Worm (Caenorhabditis elegans): ENCODE results near the gene grd-5.

The grd-5 gene

DNA sequence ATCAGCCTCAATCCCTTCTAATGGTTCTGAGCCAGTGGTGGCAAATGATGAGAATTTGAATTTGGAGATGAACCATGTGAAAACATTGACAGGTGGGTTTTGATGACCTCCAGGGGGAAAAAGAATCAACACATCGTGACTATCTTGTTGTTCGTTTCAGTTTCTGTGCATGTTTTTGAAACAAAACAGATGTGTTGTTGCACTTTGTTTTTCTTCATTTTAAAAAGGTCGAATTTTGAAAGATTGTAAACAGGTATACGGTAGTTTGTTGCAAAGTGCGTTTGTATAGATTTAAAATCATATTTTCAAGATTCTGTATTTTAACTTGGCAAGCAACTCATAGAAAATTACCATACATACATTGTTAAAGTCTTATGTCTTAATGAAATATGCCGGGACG is 31.5 kb downstream of the grd-5 start:
- TF ChIP-seq ces-1 (GFP tag; optimal IDR thresholded peaks at IDR 0.05), result no peak
- TF ChIP-seq nhr-77 (tag; optimal IDR thresholded peaks at IDR 0.05), result no peak
- no peak for TF ChIP-seq alr-1 (tag; optimal IDR thresholded peaks at IDR 0.05; ENCODE audit: borderline replicate concordance)
- no peak for TF ChIP-seq nhr-71 (tag; optimal IDR thresholded peaks at IDR 0.05)
- no peak for TF ChIP-seq lin-39 (tag; optimal IDR thresholded peaks at IDR 0.05)
- TF ChIP-seq ama-1 (optimal IDR thresholded peaks at IDR 0.05), result no peak
- TF ChIP-seq mab-9 (GFP tag; IDR thresholded peaks at IDR 0.05), result no peak
- no peak for TF ChIP-seq unc-86 (tag; optimal IDR thresholded peaks at IDR 0.05)
- no peak for TF ChIP-seq irx-1 (tag; optimal IDR thresholded peaks at IDR 0.05)
- TF ChIP-seq unc-130 (tag; optimal IDR thresholded peaks at IDR 0.05), result no peak
- TF ChIP-seq nhr-84 (tag; optimal IDR thresholded peaks at IDR 0.05), result no peak
- TF ChIP-seq grh-1 (GFP tag; IDR thresholded peaks at IDR 0.05), result no peak
- no peak for TF ChIP-seq mep-1 (tag; optimal IDR thresholded peaks at IDR 0.05)
- no peak for TF ChIP-seq ets-5 (GFP tag; IDR thresholded peaks at IDR 0.05)
- TF ChIP-seq zip-4 (GFP tag; optimal IDR thresholded peaks at IDR 0.05), result no peak
- TF ChIP-seq unc-98 (GFP tag; IDR thresholded peaks at IDR 0.05), result no peak
- TF ChIP-seq lir-3 (tag; optimal IDR thresholded peaks at IDR 0.05; ENCODE audit: poor library complexity), result no peak
- no peak for TF ChIP-seq lin-14 (GFP tag; optimal IDR thresholded peaks at IDR 0.05)
- no peak for TF ChIP-seq egl-13 (tag; optimal IDR thresholded peaks at IDR 0.05)
- TF ChIP-seq zag-1 (tag; optimal IDR thresholded peaks at IDR 0.05), result no peak

DNA sequence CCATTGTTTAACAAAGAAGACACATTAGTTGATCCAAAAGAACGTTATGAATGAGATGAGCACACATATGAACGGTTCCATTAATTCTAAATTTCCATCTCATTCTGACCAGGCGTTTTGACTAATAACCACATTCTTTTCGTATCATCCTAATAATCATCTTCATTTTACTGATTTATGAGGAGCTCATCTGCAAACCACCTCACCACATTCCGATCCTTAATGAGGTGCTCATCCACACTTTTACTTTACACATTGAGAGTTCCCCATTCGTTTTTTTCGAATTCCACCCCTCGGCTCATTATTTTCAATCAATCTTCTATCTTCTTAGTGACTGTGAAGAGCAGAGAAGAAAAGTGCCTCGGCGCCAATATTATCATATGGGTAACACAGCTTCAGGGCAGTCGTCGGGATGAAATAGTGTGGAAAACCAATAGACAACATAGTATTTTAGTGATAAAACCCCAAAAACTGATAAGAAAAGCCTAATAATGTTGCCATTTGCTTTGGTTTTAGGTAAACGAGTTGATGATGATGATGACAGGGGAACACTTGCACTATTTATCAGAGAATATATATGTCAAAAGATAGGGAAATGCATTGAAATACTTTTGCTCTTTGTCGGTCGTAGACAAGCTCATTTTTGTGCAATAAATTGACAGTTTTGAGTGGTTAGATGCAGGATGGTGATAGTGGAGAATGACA is 32.3 kb downstream of the grd-5 start:
- peak; percentile 71 for TF ChIP-seq tlp-1 (tag; optimal IDR thresholded peaks at IDR 0.05)
- no peak for TF ChIP-seq sox-4 (tag; optimal IDR thresholded peaks at IDR 0.05)
- TF ChIP-seq efl-1 (optimal IDR thresholded peaks at IDR 0.05), result no peak
- TF ChIP-seq efl-1 (GFP tag; optimal IDR thresholded peaks at IDR 0.05 in 1 of 2), result peak in 1 of 2 experiments; percentile 72
- TF ChIP-seq mep-1 (tag; optimal IDR thresholded peaks at IDR 0.05), result no peak
- peak; percentile 17 for TF ChIP-seq nhr-20 (tag; optimal IDR thresholded peaks at IDR 0.05)
- no peak for TF ChIP-seq fos-1 (tag; optimal IDR thresholded peaks at IDR 0.05)
- peak; percentile 41 for TF ChIP-seq lin-14 (GFP tag; optimal IDR thresholded peaks at IDR 0.05)
- peak; percentile 98 for TF ChIP-seq elt-2 (tag; optimal IDR thresholded peaks at IDR 0.05)
- TF ChIP-seq unc-30 (tag; optimal IDR thresholded peaks at IDR 0.05), result no peak
- TF ChIP-seq lin-35 (GFP tag; optimal IDR thresholded peaks at IDR 0.05), result peak in 1 of 2 experiments; percentile 32
- TF ChIP-seq C04F5.9 (tag; optimal IDR thresholded peaks at IDR 0.05), result no peak
- peak; percentile 58 for TF ChIP-seq jun-1 (tag; optimal IDR thresholded peaks at IDR 0.05)

DNA sequence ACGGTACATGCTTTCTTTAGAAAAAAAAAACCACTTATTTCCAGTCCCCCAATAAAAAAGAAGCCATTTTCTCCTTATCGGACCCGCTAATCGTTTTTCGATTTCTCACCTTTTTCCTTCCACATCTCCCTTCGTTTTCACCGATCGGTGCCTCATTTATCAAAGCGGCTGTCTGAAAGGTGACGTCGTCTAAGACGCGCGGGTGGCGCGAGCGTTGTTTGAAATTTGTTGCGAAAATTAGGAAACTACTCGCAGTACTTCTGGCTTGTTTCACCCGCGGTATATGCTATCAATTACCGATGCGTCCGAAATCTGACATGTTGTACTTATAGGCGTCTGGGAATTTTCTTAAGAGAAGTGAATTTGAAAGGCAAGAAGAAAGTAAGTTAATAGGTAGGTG is 33.3 kb downstream of the grd-5 start:
- no peak for TF ChIP-seq tbx-2 (tag; optimal IDR thresholded peaks at IDR 0.05)
- no peak for TF ChIP-seq hpl-2 (GFP tag; optimal IDR thresholded peaks at IDR 0.05)
- TF ChIP-seq xbp-1 (tag; optimal IDR thresholded peaks at IDR 0.05), result peak; percentile 54
- TF ChIP-seq rnt-1 (tag; optimal IDR thresholded peaks at IDR 0.05), result peak; percentile 38
- TF ChIP-seq C34B4.2 (tag; optimal IDR thresholded peaks at IDR 0.05), result no peak
- TF ChIP-seq nhr-20 (tag; optimal IDR thresholded peaks at IDR 0.05), result peak; percentile 43
- no peak for TF ChIP-seq unc-98 (GFP tag; IDR thresholded peaks at IDR 0.05)
- TF ChIP-seq unc-30 (tag; optimal IDR thresholded peaks at IDR 0.05), result no peak
- no peak for TF ChIP-seq fkh-8 (tag; optimal IDR thresholded peaks at IDR 0.05)
- no peak for TF ChIP-seq lin-39 (tag; optimal IDR thresholded peaks at IDR 0.05)
- peak; percentile 23 for TF ChIP-seq irx-1 (tag; optimal IDR thresholded peaks at IDR 0.05)
- TF ChIP-seq alr-1 (tag; optimal IDR thresholded peaks at IDR 0.05; ENCODE audit: borderline replicate concordance), result no peak
- TF ChIP-seq nhr-237 (tag; optimal IDR thresholded peaks at IDR 0.05), result no peak
- TF ChIP-seq fkh-10 (GFP tag; optimal IDR thresholded peaks at IDR 0.05), result no peak
- no peak for TF ChIP-seq tlp-1 (tag; optimal IDR thresholded peaks at IDR 0.05)
- TF ChIP-seq nhr-71 (tag; optimal IDR thresholded peaks at IDR 0.05), result peak; percentile 22
- TF ChIP-seq nhr-90 (tag; optimal IDR thresholded peaks at IDR 0.05; ENCODE audit: poor library complexity), result no peak
- no peak for TF ChIP-seq aly-2 (tag; optimal IDR thresholded peaks at IDR 0.05)
- peak; percentile 32 for TF ChIP-seq snu-23 (GFP tag; optimal IDR thresholded peaks at IDR 0.05)
- no peak for TF ChIP-seq pag-3 (tag; optimal IDR thresholded peaks at IDR 0.05; ENCODE audit: borderline replicate concordance, insufficient read depth)
- TF ChIP-seq grh-1 (GFP tag; IDR thresholded peaks at IDR 0.05), result 0 out of 2 replicates have a peak, but pooled peaks have one; percentile 6
- peak; percentile 58 for TF ChIP-seq lin-14 (GFP tag; optimal IDR thresholded peaks at IDR 0.05)
- TF ChIP-seq elt-3 (tag; optimal IDR thresholded peaks at IDR 0.05), result peak in 1 of 6 experiments; percentile 14
- no peak for TF ChIP-seq nhr-84 (tag; optimal IDR thresholded peaks at IDR 0.05)
- no peak for TF ChIP-seq C04F5.9 (tag; optimal IDR thresholded peaks at IDR 0.05)
- no peak for TF ChIP-seq elt-2 (tag; optimal IDR thresholded peaks at IDR 0.05)
- no peak for TF ChIP-seq efl-3 (GFP tag; optimal IDR thresholded peaks at IDR 0.05)
- TF ChIP-seq blmp-1 (tag; optimal IDR thresholded peaks at IDR 0.05), result peak; percentile 82
- TF ChIP-seq egl-27 (tag; optimal IDR thresholded peaks at IDR 0.05), result no peak
- TF ChIP-seq lir-3 (tag; optimal IDR thresholded peaks at IDR 0.05; ENCODE audit: poor library complexity), result no peak
